Fruit fly (Drosophila melanogaster): ENCODE results near the gene CG31465.

CG31465 gene

dm6 chr3R:21893929-21894328 is 13.3 kb downstream of the CG31465 start:
- TF ChIP-seq gem (tag; optimal IDR thresholded peaks at IDR 0.05): peak; percentile 27
- TF ChIP-seq CG5180 (GFP tag; optimal IDR thresholded peaks at IDR 0.05): no peak
- TF ChIP-seq dimm (GFP tag; IDR thresholded peaks at IDR 0.05): no peak
- no peak for TF ChIP-seq CG17568 (GFP tag; optimal IDR thresholded peaks at IDR 0.05)
- TF ChIP-seq Doc3 (GFP tag; IDR thresholded peaks at IDR 0.05; ENCODE audit: partially characterized antibody): no peak
- no peak for TF ChIP-seq ato (GFP tag; IDR thresholded peaks at IDR 0.05; ENCODE audit: partially characterized antibody)
- no peak for TF ChIP-seq Hey (tag; optimal IDR thresholded peaks at IDR 0.05)
- no peak for TF ChIP-seq H2.0 (GFP tag; IDR thresholded peaks at IDR 0.05)
- no peak for TF ChIP-seq CG6813 (GFP tag; optimal IDR thresholded peaks at IDR 0.05)
- no peak for TF ChIP-seq Bdp1 (GFP tag; optimal IDR thresholded peaks at IDR 0.05)
- no peak for TF ChIP-seq slbo (GFP tag; IDR thresholded peaks at IDR 0.05)
- no peak for TF ChIP-seq Sox100B (GFP tag; optimal IDR thresholded peaks at IDR 0.05)
- TF ChIP-seq CG3726 (GFP tag; IDR thresholded peaks at IDR 0.05): no peak
- TF ChIP-seq CG2712 (tag; optimal IDR thresholded peaks at IDR 0.05): peak; percentile 6
- TF ChIP-seq CG7786 (GFP tag; optimal IDR thresholded peaks at IDR 0.05): no peak
- 0 out of 2 replicates have a peak, but pooled peaks have one; percentile 10 for TF ChIP-seq CG31441 (GFP tag; IDR thresholded peaks at IDR 0.05)
- no peak for TF ChIP-seq scrt (GFP tag; optimal IDR thresholded peaks at IDR 0.05)
- no peak for TF ChIP-seq Kr (GFP tag; optimal IDR thresholded peaks at IDR 0.05)
- TF ChIP-seq CG2678 (tag; optimal IDR thresholded peaks at IDR 0.05): no peak
- no peak for TF ChIP-seq bcd (GFP tag; optimal IDR thresholded peaks at IDR 0.05)
- no peak for TF ChIP-seq CG17612 (GFP tag; IDR thresholded peaks at IDR 0.05)
- TF ChIP-seq CG3407 (GFP tag; optimal IDR thresholded peaks at IDR 0.05): no peak
- TF ChIP-seq CG12942 (GFP tag; optimal IDR thresholded peaks at IDR 0.05): no peak
- no peak for TF ChIP-seq HHEX (GFP tag; optimal IDR thresholded peaks at IDR 0.05)
- TF ChIP-seq tna (GFP tag; IDR thresholded peaks at IDR 0.05; ENCODE audit: partially characterized antibody): no peak
- TF ChIP-seq CG1529 (GFP tag; optimal IDR thresholded peaks at IDR 0.05): no peak
- peak; percentile 25 for TF ChIP-seq sens (GFP tag)
- no peak for TF ChIP-seq CG18764 (GFP tag; optimal IDR thresholded peaks at IDR 0.05)
- no peak for TF ChIP-seq MESR4 (GFP tag; optimal IDR thresholded peaks at IDR 0.05)
- no peak for TF ChIP-seq Bteb2 (GFP tag; optimal IDR thresholded peaks at IDR 0.05)
- TF ChIP-seq BtbVII (GFP tag; optimal IDR thresholded peaks at IDR 0.05): no peak
- TF ChIP-seq bigmax (GFP tag; optimal IDR thresholded peaks at IDR 0.05): no peak
- TF ChIP-seq Taf1 (GFP tag; IDR thresholded peaks at IDR 0.05): no peak
- TF ChIP-seq unc-4 (GFP tag; IDR thresholded peaks at IDR 0.05; ENCODE audit: partially characterized antibody): no peak
- TF ChIP-seq Stat92E (GFP tag; optimal IDR thresholded peaks at IDR 0.05): no peak
- no peak for TF ChIP-seq Sry-β (GFP tag; optimal IDR thresholded peaks at IDR 0.05)
- peak; percentile 60 for TF ChIP-seq nom (GFP tag; optimal IDR thresholded peaks at IDR 0.05)
- TF ChIP-seq toy (GFP tag; IDR thresholded peaks at IDR 0.05): no peak
- TF ChIP-seq bsh (GFP tag; optimal IDR thresholded peaks at IDR 0.05): peak; percentile 9 to 75
- TF ChIP-seq fd64A (GFP tag; optimal IDR thresholded peaks at IDR 0.05): no peak
- no peak for TF ChIP-seq esg (GFP tag; conservative IDR thresholded peaks at IDR 0.05)
- no peak for TF ChIP-seq Abd-B (GFP tag; optimal IDR thresholded peaks at IDR 0.05)
- TF ChIP-seq CG12769 (tag; optimal IDR thresholded peaks at IDR 0.05): no peak
- no peak for TF ChIP-seq CG13894 (tag; optimal IDR thresholded peaks at IDR 0.05)
- no peak for TF ChIP-seq crp (GFP tag; optimal IDR thresholded peaks at IDR 0.05)
- TF ChIP-seq CG15011 (GFP tag; optimal IDR thresholded peaks at IDR 0.05): no peak
- TF ChIP-seq HLHmδ (GFP tag; optimal IDR thresholded peaks at IDR 0.05): no peak
- TF ChIP-seq sisA (GFP tag; IDR thresholded peaks at IDR 0.05): no peak
- TF ChIP-seq Drgx (GFP tag; IDR thresholded peaks at IDR 0.05): peak; percentile 88
- TF ChIP-seq kah (GFP tag; optimal IDR thresholded peaks at IDR 0.05): no peak
